Worm (Caenorhabditis elegans) whole organism, midembryonic: ENCODE measurements around the gene emb-9.

Source experiments
- cog-1 ChIP-seq: sonication (generic microtip); optimal IDR thresholded peaks from 2 replicates; lab custom pipeline; 2016; ENCODE audit warnings: missing genetic modification characterization, missing compliant biosample characterization
- flt-1 ChIP-seq: fragments of 200-800 bp; sonication (Bioruptor generic); IDR thresholded peaks from 2 replicates; pipeline ENCODE4 v1.3.6; 2022; ENCODE audit warnings: missing genetic modification characterization, missing compliant biosample characterization
- klf-2 ChIP-seq: fragments of 200-800 bp; sonication (Bioruptor generic); conservative IDR thresholded peaks from 2 replicates; pipeline ENCODE4 v1.3.6; 2022; ENCODE audit warnings: missing genetic modification reagents, missing genetic modification characterization, missing compliant biosample characterization
- med-1 ChIP-seq: sonication (generic microtip); optimal IDR thresholded peaks from 2 replicates; lab custom pipeline; 2017; ENCODE audit warnings: missing genetic modification characterization, mild to moderate bottlenecking, missing compliant biosample characterization, antibody characterized with exemption, missing genetic modification reagents; ENCODE audit not compliant: insufficient read depth
- ref-1 ChIP-seq: fragments of 200-800 bp; sonication (Bioruptor generic); conservative IDR thresholded peaks from 2 replicates; pipeline ENCODE4 v1.3.6; 2022; ENCODE audit warnings: missing genetic modification reagents, missing genetic modification characterization, missing compliant biosample characterization
- tab-1 ChIP-seq: fragments of 200-800 bp; sonication (Bioruptor generic); IDR thresholded peaks from 2 replicates; pipeline ENCODE4 v1.3.6; 2022; ENCODE audit warnings: missing genetic modification characterization, missing compliant biosample characterization
- ztf-23 ChIP-seq: fragments of 200-800 bp; sonication (Bioruptor generic); IDR thresholded peaks from 2 replicates; pipeline ENCODE4 v1.3.6; 2022; ENCODE audit warnings: missing genetic modification reagents, missing genetic modification characterization, missing compliant biosample characterization

- no peak for TF ChIP-seq ref-1 (GFP tag; lab: Robert Waterston, UW)
- TF ChIP-seq ztf-23 (GFP tag; lab: Robert Waterston, UW): no peak
- TF ChIP-seq tab-1 (GFP tag; lab: Robert Waterston, UW): no peak
- no peak for TF ChIP-seq klf-2 (GFP tag; lab: Robert Waterston, UW)
- TF ChIP-seq cog-1: no peak
- TF ChIP-seq med-1 (GFP tag; lab: Kevin White, UChicago): no peak
- TF ChIP-seq flt-1 (GFP tag; lab: Robert Waterston, UW): no peak
These were observed 54.4 kb downstream of the emb-9 start for ce11 chrIII:9289815-9290214.
